Worm (Caenorhabditis elegans) whole organism, L3 larva: ENCODE results near the gene col-97.

Experiments
- R02D3.7 ChIP-seq: fragments of 150-350 bp; optimal IDR thresholded peaks from 2 replicates; lab custom pipeline; 2014; ENCODE audit warnings: missing biosample characterization, missing genetic modification characterization
- ZK546.5 ChIP-seq: sonication (generic microtip); optimal IDR thresholded peaks from 2 replicates; lab custom pipeline; 2017; ENCODE audit warnings: missing biosample characterization, missing genetic modification characterization
- aly-2 ChIP-seq: fragments of 150-350 bp; optimal IDR thresholded peaks from 2 replicates; lab custom pipeline; 2014; ENCODE audit warnings: missing biosample characterization, missing genetic modification characterization
- ama-1 ChIP-seq: fragments of 150-350 bp; optimal IDR thresholded peaks from 2 replicates; lab custom pipeline; 2018
- ceh-16 ChIP-seq: sonication (generic microtip); optimal IDR thresholded peaks from 2 replicates; lab custom pipeline; 2017; ENCODE audit warnings: missing biosample characterization, missing genetic modification characterization
- ceh-28 ChIP-seq: fragments of 150-350 bp; optimal IDR thresholded peaks from 2 replicates; lab custom pipeline; 2014; ENCODE audit warnings: missing biosample characterization, missing genetic modification reagents, missing genetic modification characterization
- ceh-82 ChIP-seq: fragments of 150-350 bp; optimal IDR thresholded peaks from 2 replicates; lab custom pipeline; 2014; ENCODE audit warnings: missing biosample characterization, missing genetic modification characterization
- ceh-9 ChIP-seq: sonication (generic microtip); optimal IDR thresholded peaks from 2 replicates; lab custom pipeline; 2018; ENCODE audit warnings: missing biosample characterization, missing genetic modification characterization
- daf-12 ChIP-seq: fragments of 150-350 bp; optimal IDR thresholded peaks from 2 replicates; lab custom pipeline; 2014; ENCODE audit warnings: missing biosample characterization, missing genetic modification reagents, missing genetic modification characterization
- egl-5 ChIP-seq: fragments of 150-350 bp; optimal IDR thresholded peaks from 2 replicates; lab custom pipeline; 2017; ENCODE audit warnings: missing biosample characterization, missing genetic modification reagents, missing genetic modification characterization, inconsistent platforms
- elt-1 ChIP-seq: fragments of 150-350 bp; optimal IDR thresholded peaks from 2 replicates; lab custom pipeline; 2014; ENCODE audit warnings: missing biosample characterization, missing genetic modification characterization
- elt-2 ChIP-seq: sonication (generic microtip); optimal IDR thresholded peaks from 2 replicates; lab custom pipeline; 2016; ENCODE audit warnings: missing genetic modification reagents, mild to moderate bottlenecking, missing genetic modification characterization, missing compliant biosample characterization
- elt-3 ChIP-seq, 3 experiments: fragments of 150-350 bp in 1 of 3; sonication (generic microtip) in 2 of 3; optimal IDR thresholded peaks; 2 replicates in 2 of 3; 4 replicates in 1 of 3; lab custom pipeline; 2014 to 2017; ENCODE audit warnings: missing biosample characterization in 3 of 3, missing genetic modification characterization in 3 of 3
- eor-1 ChIP-seq, 2 experiments: fragments of 150-350 bp; optimal IDR thresholded peaks; 2 replicates each; lab custom pipeline; 2014 to 2018; ENCODE audit warnings: missing biosample characterization in 2 of 2, missing genetic modification characterization in 2 of 2
- fkh-10 ChIP-seq: sonication (generic microtip); optimal IDR thresholded peaks from 2 replicates; lab custom pipeline; 2017; ENCODE audit warnings: missing biosample characterization, missing genetic modification reagents, missing genetic modification characterization
- fkh-2 ChIP-seq: fragments of 150-350 bp; optimal IDR thresholded peaks from 2 replicates; lab custom pipeline; 2014; ENCODE audit warnings: missing biosample characterization, missing genetic modification reagents, missing genetic modification characterization
- fos-1 ChIP-seq: fragments of 150-350 bp; optimal IDR thresholded peaks from 2 replicates; lab custom pipeline; 2014; ENCODE audit warnings: missing biosample characterization, missing genetic modification characterization
- hmg-11 ChIP-seq: sonication (generic microtip); optimal IDR thresholded peaks from 2 replicates; lab custom pipeline; 2016; ENCODE audit warnings: missing genetic modification characterization, missing compliant biosample characterization
- jun-1 ChIP-seq: fragments of 150-350 bp; optimal IDR thresholded peaks from 2 replicates; lab custom pipeline; 2014; ENCODE audit warnings: missing biosample characterization, missing genetic modification reagents, missing genetic modification characterization
- lin-15B ChIP-seq: fragments of 150-350 bp; optimal IDR thresholded peaks from 2 replicates; lab custom pipeline; 2014; ENCODE audit warnings: missing biosample characterization, missing genetic modification characterization
- lin-39 ChIP-seq: fragments of 150-350 bp; optimal IDR thresholded peaks from 2 replicates; lab custom pipeline; 2018; ENCODE audit warnings: missing biosample characterization, missing genetic modification reagents, missing genetic modification characterization
- lsy-12 ChIP-seq: sonication (generic microtip); optimal IDR thresholded peaks from 2 replicates; lab custom pipeline; 2016; ENCODE audit warnings: mild to moderate bottlenecking, missing genetic modification characterization, missing compliant biosample characterization
- mdl-1 ChIP-seq: fragments of 150-350 bp; optimal IDR thresholded peaks from 2 replicates; lab custom pipeline; 2014; ENCODE audit warnings: missing biosample characterization, missing genetic modification characterization
- mml-1 ChIP-seq: fragments of 150-350 bp; sonication (generic microtip); optimal IDR thresholded peaks from 3 replicates; lab custom pipeline; 2014; ENCODE audit warnings: missing biosample characterization, missing genetic modification characterization
- nfya-1 ChIP-seq: sonication (generic microtip); optimal IDR thresholded peaks from 2 replicates; lab custom pipeline; 2017; ENCODE audit warnings: missing genetic modification characterization, mild to moderate bottlenecking, missing compliant biosample characterization, antibody characterized with exemption, moderate library complexity; ENCODE audit not compliant: insufficient read depth
- nhr-11 ChIP-seq: fragments of 150-350 bp; optimal IDR thresholded peaks from 2 replicates; lab custom pipeline; 2014; ENCODE audit warnings: missing biosample characterization, missing genetic modification characterization
- nhr-12 ChIP-seq: fragments of 150-350 bp; optimal IDR thresholded peaks from 2 replicates; lab custom pipeline; 2014; ENCODE audit warnings: missing biosample characterization, missing genetic modification characterization
- nhr-23 ChIP-seq: fragments of 150-350 bp; optimal IDR thresholded peaks from 2 replicates; lab custom pipeline; 2014; ENCODE audit warnings: missing biosample characterization, missing genetic modification reagents, missing genetic modification characterization
- nhr-237 ChIP-seq: fragments of 150-350 bp; optimal IDR thresholded peaks from 2 replicates; lab custom pipeline; 2014; ENCODE audit warnings: missing biosample characterization, missing genetic modification characterization
- nhr-25 ChIP-seq: sonication (generic microtip); optimal IDR thresholded peaks from 2 replicates; lab custom pipeline; 2017; ENCODE audit warnings: missing biosample characterization, missing genetic modification characterization
- nhr-28 ChIP-seq: fragments of 150-350 bp; optimal IDR thresholded peaks from 2 replicates; lab custom pipeline; 2014; ENCODE audit warnings: missing biosample characterization, missing genetic modification characterization
- nhr-43 ChIP-seq: sonication (generic microtip); optimal IDR thresholded peaks from 2 replicates; lab custom pipeline; 2016; ENCODE audit warnings: mild to moderate bottlenecking, missing genetic modification characterization, missing compliant biosample characterization; ENCODE audit not compliant: poor library complexity, severe bottlenecking
- nhr-67 ChIP-seq: fragments of 150-350 bp; optimal IDR thresholded peaks from 2 replicates; lab custom pipeline; 2014; ENCODE audit warnings: missing biosample characterization, missing genetic modification characterization
- nhr-76 ChIP-seq: fragments of 150-350 bp; sonication (generic microtip); optimal IDR thresholded peaks from 5 replicates; lab custom pipeline; 2014; ENCODE audit warnings: missing biosample characterization, missing genetic modification characterization
- nhr-77 ChIP-seq: fragments of 150-350 bp; optimal IDR thresholded peaks from 2 replicates; lab custom pipeline; 2014; ENCODE audit warnings: missing biosample characterization, missing genetic modification characterization
- pha-4 ChIP-seq: fragments of 150-350 bp; optimal IDR thresholded peaks from 2 replicates; lab custom pipeline; 2014; ENCODE audit warnings: missing biosample characterization, missing genetic modification reagents, missing genetic modification characterization
- pqm-1 ChIP-seq: fragments of 150-350 bp; optimal IDR thresholded peaks from 2 replicates; lab custom pipeline; 2017; ENCODE audit warnings: missing biosample characterization, missing genetic modification characterization, inconsistent platforms
- sea-2 ChIP-seq: fragments of 150-350 bp; sonication (generic microtip); optimal IDR thresholded peaks from 4 replicates; lab custom pipeline; 2014; ENCODE audit warnings: missing biosample characterization, missing genetic modification reagents, missing genetic modification characterization
- skn-1 ChIP-seq: fragments of 150-350 bp; optimal IDR thresholded peaks from 2 replicates; lab custom pipeline; 2014; ENCODE audit warnings: missing biosample characterization, missing genetic modification characterization
- snpc-4 ChIP-seq: fragments of 150-350 bp; optimal IDR thresholded peaks from 2 replicates; lab custom pipeline; 2014; ENCODE audit warnings: missing biosample characterization, missing genetic modification characterization
- tbx-2 ChIP-seq: sonication (generic microtip); optimal IDR thresholded peaks from 2 replicates; lab custom pipeline; 2016; ENCODE audit warnings: mild to moderate bottlenecking, missing genetic modification characterization, missing compliant biosample characterization
- unc-39 ChIP-seq: sonication (generic microtip); optimal IDR thresholded peaks from 4 replicates; lab custom pipeline; 2017; ENCODE audit warnings: missing biosample characterization, missing genetic modification characterization
- unc-62 ChIP-seq: fragments of 150-350 bp; sonication (generic microtip); optimal IDR thresholded peaks from 4 replicates; lab custom pipeline; 2014; ENCODE audit warnings: missing biosample characterization, missing genetic modification reagents, missing genetic modification characterization
- zag-1 ChIP-seq: fragments of 150-350 bp; optimal IDR thresholded peaks from 2 replicates; lab custom pipeline; 2014; ENCODE audit warnings: missing biosample characterization, missing genetic modification characterization
- ztf-11 ChIP-seq: fragments of 150-350 bp; optimal IDR thresholded peaks from 2 replicates; lab custom pipeline; 2014; ENCODE audit warnings: missing biosample characterization, missing genetic modification characterization
- ztf-4 ChIP-seq: fragments of 150-350 bp; optimal IDR thresholded peaks from 2 replicates; lab custom pipeline; 2014; ENCODE audit warnings: missing biosample characterization, missing genetic modification characterization

col-97 gene

ce11 chrIII:12987418-12987817, 6.1 kb downstream of the col-97 start, which contains the start of gene ZK1010.5:
ZK1010.5 (minus strand) TSS chrIII:12987518.
- TF ChIP-seq unc-39 (tag; lab: Kevin White, UChicago) = no peak
- TF ChIP-seq pha-4 (tag; lab: Kevin White, UChicago) = no peak
- no peak for TF ChIP-seq nhr-23 (tag; lab: Kevin White, UChicago)
- TF ChIP-seq eor-1 (tag; optimal IDR thresholded peaks at IDR 0.05; lab: Kevin White, UChicago) = no peak
- TF ChIP-seq ceh-9 (tag; lab: Kevin White, UChicago) = no peak
- TF ChIP-seq skn-1 (tag; lab: Kevin White, UChicago) = no peak
- TF ChIP-seq aly-2 (tag; lab: Kevin White, UChicago) = no peak
- no peak for TF ChIP-seq ama-1
- no peak for TF ChIP-seq elt-3 (tag; optimal IDR thresholded peaks at IDR 0.05; lab: Kevin White, UChicago)
- TF ChIP-seq zag-1 (tag; lab: Kevin White, UChicago) = no peak
- no peak for TF ChIP-seq nhr-77 (tag; lab: Kevin White, UChicago)
- TF ChIP-seq nhr-43 (tag; lab: Kevin White, UChicago) = no peak
- no peak for TF ChIP-seq fos-1 (tag; lab: Kevin White, UChicago)

- TF ChIP-seq zag-1 (tag; lab: Kevin White, UChicago) (no peak), pqm-1 (tag; lab: Kevin White, UChicago) (no peak), tbx-2 (tag; lab: Kevin White, UChicago) (no peak)
These were observed 12.7 kb downstream of the col-97 start, which contains the start of gene ZK1010.4 for ce11 chrIII:12980770-12981169. ZK1010.4 (plus strand) TSS chrIII:12981070.

- TF ChIP-seq nhr-25 (tag; lab: Kevin White, UChicago) (peak; percentile 76), nhr-77 (tag; lab: Kevin White, UChicago) (no peak), fkh-10 (GFP tag; lab: Kevin White, UChicago) (no peak), pha-4 (tag; lab: Kevin White, UChicago) (peak; percentile 92), snpc-4 (tag; lab: Kevin White, UChicago) (peak; percentile 11), nhr-23 (tag; lab: Kevin White, UChicago) (peak; percentile 80), nfya-1 (tag; lab: Kevin White, UChicago) (peak; percentile 97), egl-5 (peak; percentile 55), jun-1 (tag; lab: Kevin White, UChicago) (peak; percentile 71), pqm-1 (tag; lab: Kevin White, UChicago) (peak; percentile 67), ceh-16 (tag; lab: Kevin White, UChicago) (no peak), daf-12 (tag; lab: Kevin White, UChicago) (no peak), elt-1 (tag; lab: Kevin White, UChicago) (no peak), ZK546.5 (tag; lab: Kevin White, UChicago) (peak; percentile 15), nhr-11 (tag; lab: Kevin White, UChicago) (peak; percentile 53), tbx-2 (tag; lab: Kevin White, UChicago) (peak; percentile 62), lin-15B (tag; lab: Kevin White, UChicago) (peak; percentile 88), elt-3 (tag; optimal IDR thresholded peaks at IDR 0.05; lab: Kevin White, UChicago) (no peak), nhr-28 (tag; lab: Kevin White, UChicago) (no peak), mml-1 (no peak), fos-1 (tag; lab: Kevin White, UChicago) (peak; percentile 13), ceh-9 (tag; lab: Kevin White, UChicago) (no peak), lin-39 (peak; percentile 95), nhr-67 (tag; lab: Kevin White, UChicago) (no peak), mdl-1 (tag; lab: Kevin White, UChicago) (no peak), zag-1 (tag; lab: Kevin White, UChicago) (peak; percentile 13), nhr-76 (tag; lab: Kevin White, UChicago) (no peak), lsy-12 (tag; lab: Kevin White, UChicago) (peak; percentile 92), ztf-11 (no peak), aly-2 (tag; lab: Kevin White, UChicago) (no peak), R02D3.7 (peak; percentile 99), fkh-2 (tag; lab: Kevin White, UChicago) (no peak), nhr-43 (tag; lab: Kevin White, UChicago) (peak; percentile 76), eor-1 (tag; optimal IDR thresholded peaks at IDR 0.05; lab: Kevin White, UChicago) (no peak), nhr-12 (tag; lab: Kevin White, UChicago) (no peak), unc-62 (GFP tag; lab: Kevin White, UChicago) (no peak), unc-39 (tag; lab: Kevin White, UChicago) (no peak), ceh-82 (tag; lab: Kevin White, UChicago) (no peak), nhr-237 (tag; lab: Kevin White, UChicago) (no peak), elt-2 (tag; lab: Kevin White, UChicago) (peak; percentile 56), sea-2 (GFP tag; lab: Kevin White, UChicago) (no peak), skn-1 (tag; lab: Kevin White, UChicago) (peak; percentile 66), hmg-11 (tag; lab: Kevin White, UChicago) (peak; percentile 85), ztf-4 (tag; lab: Kevin White, UChicago) (no peak), ceh-28 (tag; lab: Kevin White, UChicago) (peak; percentile 68)
These were observed 14.9 kb downstream of the col-97 start, which contains the start of the genes ubq-2 and frg-1 for ce11 chrIII:12978473-12979174. ubq-2 (minus strand) TSS chrIII:12978523. frg-1 (plus strand) TSS chrIII:12979162.
